Fruit fly (Drosophila melanogaster): ENCODE measurements around the gene SdhD.
A peak's percentile ranks its signal among the peaks of the same experiment; 100 is the strongest.

The SdhD gene

DNA sequence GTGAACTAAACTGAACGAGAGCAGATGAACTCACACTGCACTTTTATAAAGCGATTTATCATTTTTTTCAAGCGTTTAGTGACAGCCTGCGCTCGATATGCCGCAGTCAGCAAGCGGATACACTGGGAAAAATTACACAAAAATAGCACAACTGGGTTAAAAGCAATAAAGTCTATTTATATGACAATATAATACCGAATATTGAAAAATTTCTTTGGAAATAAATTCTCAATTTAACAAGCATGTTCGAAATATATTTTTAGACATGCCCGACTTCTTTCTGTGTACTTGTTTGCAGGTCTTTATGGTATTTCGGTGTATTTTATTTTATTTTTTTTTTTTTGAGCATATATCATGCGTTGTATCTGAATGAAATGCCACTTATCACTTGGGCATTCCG is 46.5 kb downstream of the SdhD start (continued):
- peak; percentile 68 for TF ChIP-seq grau (tag; optimal IDR thresholded peaks at IDR 0.05)
- peak; percentile 40 for TF ChIP-seq Six4 (GFP tag; optimal IDR thresholded peaks at IDR 0.05)
- TF ChIP-seq zfh1 (GFP tag; IDR thresholded peaks at IDR 0.05), result peak; percentile 57; the same call in 2 of the 3 replicates
- no peak for TF ChIP-seq tna (GFP tag; IDR thresholded peaks at IDR 0.05; ENCODE audit: partially characterized antibody)
- TF ChIP-seq toy (GFP tag; IDR thresholded peaks at IDR 0.05), result no peak
- TF ChIP-seq en (GFP tag; optimal IDR thresholded peaks at IDR 0.05), result no peak
- peak; percentile 65 for TF ChIP-seq oc (tag; optimal IDR thresholded peaks at IDR 0.05)
- peak; percentile 35 for TF ChIP-seq Dek (tag; optimal IDR thresholded peaks at IDR 0.05)
- peak; percentile 68 for TF ChIP-seq CG32772 (GFP tag; IDR thresholded peaks at IDR 0.05)
- TF ChIP-seq CG1603 (tag; optimal IDR thresholded peaks at IDR 0.05), result peak; percentile 82
- peak; percentile 26 for TF ChIP-seq CG3838 (GFP tag; optimal IDR thresholded peaks at IDR 0.05)
- no peak for TF ChIP-seq hbn (GFP tag; IDR thresholded peaks at IDR 0.05; ENCODE audit: partially characterized antibody)
- no peak for TF ChIP-seq CG4328 (GFP tag; optimal IDR thresholded peaks at IDR 0.05)
- TF ChIP-seq unc-4 (GFP tag; IDR thresholded peaks at IDR 0.05; ENCODE audit: partially characterized antibody), result no peak
- no peak for TF ChIP-seq gro (GFP tag; optimal IDR thresholded peaks at IDR 0.05)
- TF ChIP-seq ap (GFP tag; IDR thresholded peaks at IDR 0.05), result peak; percentile 51
- TF ChIP-seq TFAM (GFP tag; optimal IDR thresholded peaks at IDR 0.05), result no peak
- peak; percentile 72 for TF ChIP-seq CG14441 (GFP tag; IDR thresholded peaks at IDR 0.05)
- peak; percentile 69 for TF ChIP-seq tgo (GFP tag; IDR thresholded peaks at IDR 0.05)
- peak; percentile 39 for TF ChIP-seq CG4424 (GFP tag; optimal IDR thresholded peaks at IDR 0.05)
- peak; percentile 80; the same call in 2 of the 3 replicates for TF ChIP-seq so (GFP tag; IDR thresholded peaks at IDR 0.05)
- no peak for TF ChIP-seq CG4282 (GFP tag; optimal IDR thresholded peaks at IDR 0.05)
- TF ChIP-seq ham (GFP tag; IDR thresholded peaks at IDR 0.05), result no peak
- no peak for TF ChIP-seq inv (GFP tag; IDR thresholded peaks at IDR 0.05; ENCODE audit: partially characterized antibody)
- TF ChIP-seq CG12219 (GFP tag; optimal IDR thresholded peaks at IDR 0.05), result peak; percentile 57
- peak; percentile 66 for TF ChIP-seq CG13424 (tag; optimal IDR thresholded peaks at IDR 0.05)
- TF ChIP-seq CG31388 (GFP tag; optimal IDR thresholded peaks at IDR 0.05), result peak; percentile 64
- peak; percentile 36 for TF ChIP-seq ewg (GFP tag; optimal IDR thresholded peaks at IDR 0.05)
- TF ChIP-seq CG10565 (GFP tag; optimal IDR thresholded peaks at IDR 0.05), result no peak
- peak in 1 of 2 experiments; percentile 77 for TF ChIP-seq Hr51 (GFP tag; optimal IDR thresholded peaks at IDR 0.05)
- no peak for TF ChIP-seq CG31224 (GFP tag; IDR thresholded peaks at IDR 0.05)
- no peak for TF ChIP-seq CG6654 (GFP tag; optimal IDR thresholded peaks at IDR 0.05)
- TF ChIP-seq CG7745 (tag; optimal IDR thresholded peaks at IDR 0.05), result no peak
- TF ChIP-seq CG8089 (GFP tag; optimal IDR thresholded peaks at IDR 0.05), result peak; percentile 16
- peak; percentile 80 for TF ChIP-seq dmrt11E (tag; optimal IDR thresholded peaks at IDR 0.05)
- no peak for TF ChIP-seq CG8478 (optimal IDR thresholded peaks at IDR 0.05)
- no peak for TF ChIP-seq ftz-f1 (GFP tag; optimal IDR thresholded peaks at IDR 0.05)
- TF ChIP-seq ro (GFP tag; IDR thresholded peaks at IDR 0.05), result 0 out of 2 replicates have a peak, but pooled peaks have one; percentile 9
- TF ChIP-seq sisA (GFP tag; IDR thresholded peaks at IDR 0.05), result peak; percentile 62
- peak; percentile 47 for TF ChIP-seq CG16815 (GFP tag; optimal IDR thresholded peaks at IDR 0.05)
- peak; percentile 54 for TF ChIP-seq Oaz (GFP tag; IDR thresholded peaks at IDR 0.05)
- no peak for TF ChIP-seq CG17612 (GFP tag; IDR thresholded peaks at IDR 0.05)
- no peak for TF ChIP-seq psq (GFP tag; optimal IDR thresholded peaks at IDR 0.05)
- no peak for TF ChIP-seq Dp (GFP tag; optimal IDR thresholded peaks at IDR 0.05)
- TF ChIP-seq CG18011 (GFP tag; optimal IDR thresholded peaks at IDR 0.05), result no peak
- no peak for TF ChIP-seq cg (GFP tag; optimal IDR thresholded peaks at IDR 0.05)
- TF ChIP-seq Asciz (GFP tag; optimal IDR thresholded peaks at IDR 0.05), result peak; percentile 29
- no peak for TF ChIP-seq Jarid2 (GFP tag; optimal IDR thresholded peaks at IDR 0.05)
- TF ChIP-seq az2 (GFP tag; optimal IDR thresholded peaks at IDR 0.05), result peak; percentile 78
- TF ChIP-seq Ptx1 (GFP tag; IDR thresholded peaks at IDR 0.05), result peak; percentile 65
- peak; percentile 31 for TF ChIP-seq CG8924 (tag; optimal IDR thresholded peaks at IDR 0.05)

Measured in whole organism, embryonic.